Worm (Caenorhabditis elegans) whole organism, late embryonic: ENCODE data around the gene spds-1.
A peak's percentile ranks its signal among the peaks of the same experiment; 100 is the strongest.

Experiments
- C08G9.2 ChIP-seq: sonication (generic microtip); optimal IDR thresholded peaks from 2 replicates; lab custom pipeline; 2016; ENCODE audit warnings: mild to moderate bottlenecking, missing genetic modification characterization, moderate library complexity, missing compliant biosample characterization
- C38D4.7 ChIP-seq: fragments of 200-800 bp; sonication (Bioruptor generic); optimal IDR thresholded peaks from 2 replicates; lab custom pipeline; 2018; ENCODE audit warnings: mild to moderate bottlenecking, missing genetic modification characterization, moderate library complexity, missing compliant biosample characterization
- K09A11.1 ChIP-seq: sonication (generic microtip); optimal IDR thresholded peaks from 2 replicates; lab custom pipeline; 2017; ENCODE audit warnings: antibody characterized with exemption, mild to moderate bottlenecking, missing genetic modification characterization, missing compliant biosample characterization; ENCODE audit not compliant: insufficient read depth
- T23F11.4 ChIP-seq: fragments of 200-800 bp; sonication (Bioruptor generic); optimal IDR thresholded peaks from 2 replicates; lab custom pipeline; 2018; ENCODE audit warnings: mild to moderate bottlenecking, missing genetic modification characterization, missing compliant biosample characterization
- Y22D7AL.16 ChIP-seq: sonication (generic microtip); optimal IDR thresholded peaks from 2 replicates; lab custom pipeline; 2016; ENCODE audit warnings: missing genetic modification characterization, missing compliant biosample characterization
- ama-1 ChIP-seq: fragments of 150-350 bp; optimal IDR thresholded peaks from 2 replicates; lab custom pipeline; 2014
- ceh-19 ChIP-seq: fragments of 200-800 bp; sonication (Bioruptor generic); optimal IDR thresholded peaks from 2 replicates; lab custom pipeline; 2018; ENCODE audit warnings: mild to moderate bottlenecking, missing genetic modification characterization, missing compliant biosample characterization
- ceh-6 ChIP-seq: fragments of 200-800 bp; sonication (Bioruptor generic); optimal IDR thresholded peaks from 2 replicates; lab custom pipeline; 2018; ENCODE audit warnings: mild to moderate bottlenecking, missing genetic modification characterization, missing compliant biosample characterization
- ceh-9 ChIP-seq: sonication (generic microtip); optimal IDR thresholded peaks from 2 replicates; lab custom pipeline; 2016; ENCODE audit warnings: mild to moderate bottlenecking, missing genetic modification characterization, inconsistent platforms, missing compliant biosample characterization
- dmd-4 ChIP-seq: sonication (generic microtip); optimal IDR thresholded peaks from 2 replicates; lab custom pipeline; 2016; ENCODE audit warnings: borderline replicate concordance, missing genetic modification characterization, missing compliant biosample characterization
- ets-4 ChIP-seq: sonication (generic microtip); optimal IDR thresholded peaks from 2 replicates; lab custom pipeline; 2016; ENCODE audit warnings: missing genetic modification characterization, missing compliant biosample characterization
- eyg-1 ChIP-seq: sonication (generic microtip); optimal IDR thresholded peaks from 2 replicates; lab custom pipeline; 2016; ENCODE audit warnings: missing genotype, missing genetic modification characterization, missing compliant biosample characterization
- fkh-10 ChIP-seq: fragments of 150-350 bp; optimal IDR thresholded peaks from 2 replicates; lab custom pipeline; 2014; ENCODE audit warnings: missing biosample characterization, missing genetic modification reagents, missing genetic modification characterization
- gmeb-2 ChIP-seq: sonication (generic microtip); optimal IDR thresholded peaks from 2 replicates; lab custom pipeline; 2016; ENCODE audit warnings: missing genetic modification characterization, inconsistent platforms, missing compliant biosample characterization
- hlh-15 ChIP-seq: sonication (generic microtip); optimal IDR thresholded peaks from 2 replicates; lab custom pipeline; 2016; ENCODE audit warnings: missing genetic modification characterization, missing compliant biosample characterization
- hlh-6 ChIP-seq: sonication (generic microtip); optimal IDR thresholded peaks from 2 replicates; lab custom pipeline; 2016; ENCODE audit warnings: missing genotype, missing genetic modification characterization, missing compliant biosample characterization
- hlh-8 ChIP-seq: sonication (generic microtip); optimal IDR thresholded peaks from 2 replicates; lab custom pipeline; 2016; ENCODE audit warnings: missing genotype, missing genetic modification characterization, missing compliant biosample characterization
- mec-3 ChIP-seq: sonication (generic microtip); optimal IDR thresholded peaks from 2 replicates; lab custom pipeline; 2016; ENCODE audit warnings: borderline replicate concordance, missing genetic modification characterization, missing compliant biosample characterization
- nfya-1 ChIP-seq: sonication (generic microtip); optimal IDR thresholded peaks from 2 replicates; lab custom pipeline; 2017; ENCODE audit warnings: missing genetic modification characterization, mild to moderate bottlenecking, missing compliant biosample characterization, antibody characterized with exemption, moderate library complexity
- odd-2 ChIP-seq: sonication (generic microtip); optimal IDR thresholded peaks from 2 replicates; lab custom pipeline; 2017; ENCODE audit warnings: antibody characterized with exemption, mild to moderate bottlenecking, missing genetic modification characterization, missing compliant biosample characterization
- pag-3 ChIP-seq: sonication (generic microtip); optimal IDR thresholded peaks from 2 replicates; lab custom pipeline; 2016; ENCODE audit warnings: missing compliant biosample characterization, missing genetic modification characterization, borderline replicate concordance
- pat-9 ChIP-seq: fragments of 200-800 bp; sonication (Bioruptor generic); optimal IDR thresholded peaks from 2 replicates; lab custom pipeline; 2018; ENCODE audit warnings: mild to moderate bottlenecking, missing genetic modification characterization, moderate library complexity, missing compliant biosample characterization
- sdc-2 ChIP-seq: sonication (generic microtip); optimal IDR thresholded peaks from 2 replicates; lab custom pipeline; 2016; ENCODE audit warnings: missing genotype, missing genetic modification characterization, missing compliant biosample characterization
- sox-4 ChIP-seq: sonication (generic microtip); optimal IDR thresholded peaks from 2 replicates; lab custom pipeline; 2017; ENCODE audit warnings: mild to moderate bottlenecking, missing genetic modification characterization, inconsistent platforms, missing compliant biosample characterization
- unc-3 ChIP-seq, 2 experiments: fragments of 200-800 bp in 1 of 2; sonication (Bioruptor generic) in 1 of 2; sonication (generic microtip) in 1 of 2; conservative IDR thresholded peaks in 1 of 2; optimal IDR thresholded peaks in 1 of 2; 2 replicates each; pipeline versions ENCODE4 v1.3.6 to Lab custom; 2016 to 2022; ENCODE audit warnings: missing compliant biosample characterization in 2 of 2, missing genetic modification characterization in 2 of 2, missing genetic modification reagents in 1 of 2
- unc-42 ChIP-seq: sonication (generic microtip); optimal IDR thresholded peaks from 2 replicates; lab custom pipeline; 2016; ENCODE audit warnings: missing genotype, missing genetic modification characterization, missing compliant biosample characterization
- zip-5 ChIP-seq: sonication (generic microtip); optimal IDR thresholded peaks from 2 replicates; lab custom pipeline; 2016; ENCODE audit warnings: missing genetic modification characterization, missing compliant biosample characterization

spds-1 gene

DNA sequence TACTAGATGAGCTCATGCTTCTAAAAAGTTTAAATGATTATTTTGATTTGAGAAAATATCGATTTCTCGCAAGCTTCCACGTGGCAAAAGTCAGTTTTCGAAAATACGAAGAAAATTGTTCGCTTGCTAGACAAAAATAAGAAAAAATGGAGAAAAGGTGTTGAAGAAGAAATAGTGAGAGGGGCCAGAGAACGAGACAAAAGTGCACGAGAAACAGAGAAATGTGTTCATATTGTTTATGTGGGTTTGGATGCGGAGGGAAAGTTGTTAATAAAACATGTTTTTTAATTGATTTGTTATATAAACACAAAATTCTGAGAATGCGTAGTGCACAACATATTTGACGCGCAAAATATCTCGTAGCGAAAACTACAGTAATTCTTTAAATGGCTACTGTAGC lies 21.3 kb upstream of the spds-1 start, which contains the start of gene Y46G5A.15:
TSS of gene Y46G5A.15 (minus strand) at position 26 of the 400 bp plus-strand sequence.
- no peak for TF ChIP-seq sox-4 (tag; lab: Kevin White, UChicago)
- no peak for TF ChIP-seq nfya-1 (tag; lab: Kevin White, UChicago)
- no peak for TF ChIP-seq ceh-19
- no peak for TF ChIP-seq hlh-8 (tag; lab: Kevin White, UChicago)
- TF ChIP-seq ets-4 = no peak
- no peak for TF ChIP-seq zip-5 (tag; lab: Kevin White, UChicago)
- TF ChIP-seq pag-3 (tag; lab: Kevin White, UChicago) = no peak
- TF ChIP-seq dmd-4 (tag; lab: Kevin White, UChicago) = no peak
- no peak for TF ChIP-seq hlh-15
- TF ChIP-seq K09A11.1 (tag; lab: Kevin White, UChicago) = no peak
- TF ChIP-seq fkh-10 (GFP tag; lab: Kevin White, UChicago) = no peak
- TF ChIP-seq, all 69 proteins: peak for 0

DNA sequence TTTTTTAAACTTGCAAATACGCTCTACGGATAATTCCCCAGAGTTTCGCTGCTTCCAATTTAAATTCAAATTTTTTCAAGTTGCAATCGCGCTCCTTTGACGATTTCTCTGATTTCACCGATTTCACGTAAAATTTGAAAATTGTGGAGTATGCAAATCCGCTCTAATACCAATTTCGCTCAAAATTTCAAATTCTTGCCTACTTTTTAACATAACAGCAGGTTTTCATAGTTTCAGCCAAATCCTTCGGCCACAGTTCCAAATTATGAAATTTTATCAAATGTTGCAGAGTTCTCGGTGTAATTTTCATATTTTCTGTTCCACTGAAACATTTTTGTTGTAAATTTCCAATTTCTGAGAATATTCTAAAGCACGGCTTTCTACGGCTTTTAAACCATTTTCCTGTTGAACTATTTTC lies 18.9 kb upstream of the spds-1 start, which contains the start of gene alkb-7:
TSS of gene alkb-7 (minus strand) at position 323 of the 418 bp plus-strand sequence.
- TF ChIP-seq Y22D7AL.16 (tag; lab: Kevin White, UChicago) (no peak), hlh-6 (tag; lab: Kevin White, UChicago) (peak; percentile 30), C38D4.7 (GFP tag; lab: Kevin White, UChicago) (peak; percentile 29)

DNA sequence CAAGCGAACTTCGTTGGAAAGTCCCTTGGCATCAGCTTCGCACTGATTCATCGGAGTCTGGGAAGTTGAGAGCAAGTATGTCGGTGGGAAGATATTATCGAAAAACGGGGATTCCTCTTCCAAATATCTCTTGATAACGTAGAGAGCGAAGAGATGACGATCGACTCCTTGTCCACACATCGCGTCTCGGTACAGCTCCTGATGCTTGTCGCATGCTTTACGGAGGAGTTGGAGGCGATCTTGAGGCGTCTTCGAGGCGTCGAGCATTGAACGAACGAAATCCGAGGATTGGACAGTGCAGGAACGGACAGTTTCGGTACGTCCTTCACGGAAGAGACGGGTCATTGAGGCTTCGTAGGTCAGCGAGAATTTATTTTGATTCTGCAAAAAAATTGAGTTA lies 17.2 kb upstream of the spds-1 start:
- TF ChIP-seq hlh-6 (tag; lab: Kevin White, UChicago) = peak; percentile 28
- TF ChIP-seq unc-3 (GFP tag; conservative IDR thresholded peaks at IDR 0.05; lab: Robert Waterston, UW) = no peak
- no peak for TF ChIP-seq unc-3 (tag; optimal IDR thresholded peaks at IDR 0.05; lab: Kevin White, UChicago)

DNA sequence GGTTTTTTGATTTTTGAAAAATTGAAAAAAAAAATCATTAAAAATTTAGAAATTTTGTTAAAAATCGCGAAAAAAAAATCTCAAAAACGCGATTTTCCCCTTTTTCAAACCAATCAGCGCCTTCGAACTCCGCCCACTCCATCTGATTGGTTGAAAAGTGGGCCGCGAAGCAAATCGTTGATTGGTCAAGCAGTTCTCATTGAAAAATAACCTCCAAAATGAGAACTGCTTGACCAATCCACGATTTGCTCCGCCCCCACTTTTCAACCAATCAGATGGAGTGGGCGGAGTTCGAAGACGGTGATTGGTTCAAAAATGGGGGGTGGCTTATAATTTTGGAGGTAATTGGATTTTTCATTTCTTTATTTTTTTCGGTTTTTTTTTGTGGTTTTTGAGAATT lies 16.3 kb upstream of the spds-1 start:
- TF ChIP-seq nfya-1 (tag; lab: Kevin White, UChicago) (peak; percentile 97), hlh-6 (tag; lab: Kevin White, UChicago) (no peak)

DNA sequence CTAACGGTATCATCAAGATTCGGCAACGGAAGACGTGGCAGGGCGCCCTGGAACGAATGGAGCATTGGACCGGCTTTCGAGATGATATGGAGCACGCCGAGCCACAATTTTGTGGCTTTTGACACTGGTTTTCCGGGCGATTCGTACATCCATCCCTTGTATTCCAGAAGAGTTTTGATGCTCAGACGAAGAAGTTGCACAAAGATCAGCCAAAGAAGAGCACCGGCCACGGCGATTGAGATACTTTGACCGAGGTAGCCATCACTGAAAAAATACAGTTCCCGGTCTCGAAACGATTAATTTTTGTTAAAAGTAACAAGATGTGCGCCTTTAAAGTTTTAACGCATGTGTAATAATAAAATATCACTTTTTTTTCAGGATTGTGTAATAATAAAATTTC lies 11.5 kb upstream of the spds-1 start:
- TF ChIP-seq gmeb-2 (no peak), hlh-6 (tag; lab: Kevin White, UChicago) (peak; percentile 20), odd-2 (tag; lab: Kevin White, UChicago) (no peak), sdc-2 (no peak), pat-9 (tag; lab: Kevin White, UChicago) (no peak), unc-42 (no peak), eyg-1 (tag; lab: Kevin White, UChicago) (no peak), ceh-6 (no peak)

DNA sequence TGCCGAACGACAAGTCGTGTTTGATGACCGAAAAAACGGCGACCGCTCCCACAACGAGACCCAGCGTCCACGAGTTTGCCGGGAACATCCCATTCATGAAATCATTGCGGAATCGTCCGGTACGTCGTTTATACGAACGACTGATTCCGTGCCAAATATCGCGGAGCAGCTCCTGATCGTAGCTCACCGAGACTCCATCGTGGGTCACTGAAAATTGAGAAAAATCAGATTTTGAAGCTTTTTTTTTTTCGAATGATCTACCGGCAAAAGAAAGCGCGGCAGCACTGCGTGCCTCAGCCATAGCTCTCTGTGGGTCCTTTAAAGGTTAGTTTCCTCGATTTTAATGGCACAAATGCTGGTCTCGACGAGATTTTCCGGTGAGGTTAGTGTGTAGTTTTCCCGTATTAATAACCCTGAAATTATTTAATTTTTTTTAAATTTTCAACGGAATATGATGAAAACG lies 10.6 kb upstream of the spds-1 start, which contains the start of gene cpt-1:
TSS of gene cpt-1 (minus strand) at position 413 of the 463 bp plus-strand sequence.
- TF ChIP-seq ceh-9 (no peak), T23F11.4 (GFP tag; lab: Kevin White, UChicago) (no peak), odd-2 (tag; lab: Kevin White, UChicago) (no peak), sdc-2 (no peak)

DNA sequence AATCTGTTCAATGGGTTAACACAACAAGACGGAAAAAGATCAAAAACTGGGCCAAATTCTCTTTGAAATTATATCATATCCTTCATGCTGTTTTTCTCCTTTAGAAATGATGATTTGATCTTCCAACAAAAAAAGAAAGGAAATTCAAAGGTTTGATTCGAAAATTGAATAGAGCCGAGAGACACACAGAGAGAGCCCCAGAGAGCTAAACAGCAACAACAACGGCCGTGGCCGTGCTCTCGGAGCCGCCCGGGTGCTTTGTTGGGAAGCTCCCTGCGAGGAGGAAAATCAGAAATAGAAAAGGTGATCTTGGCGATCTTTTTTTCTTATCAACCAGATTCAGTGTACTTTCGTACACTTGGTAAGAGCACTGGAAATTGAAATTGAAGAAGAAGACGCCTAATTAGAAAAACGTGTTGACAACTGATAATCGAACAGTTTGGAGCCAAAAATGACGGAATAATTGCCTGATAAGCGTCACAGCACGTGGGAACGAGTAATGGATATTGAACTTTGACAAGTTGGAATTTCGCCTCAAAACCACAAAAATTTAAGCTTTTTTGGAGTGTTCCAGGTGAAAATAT lies 9.4 kb upstream of the spds-1 start:
- TF ChIP-seq ceh-19 (no peak), C08G9.2 (tag; lab: Kevin White, UChicago) (no peak), unc-42 (peak; percentile 30), nfya-1 (tag; lab: Kevin White, UChicago) (peak; percentile 5), hlh-6 (tag; lab: Kevin White, UChicago) (peak; percentile 31), hlh-8 (tag; lab: Kevin White, UChicago) (no peak), mec-3 (tag; lab: Kevin White, UChicago) (no peak), ama-1 (lab: Kevin White, UChicago) (no peak)
